Worm (Caenorhabditis elegans) whole organism, late embryonic: ENCODE data around the gene nxf-2.

ENCODE experiments used
- C38D4.7 ChIP-seq: fragments of 200-800 bp; sonication (Bioruptor generic); optimal IDR thresholded peaks from 2 replicates; lab custom pipeline; 2018; ENCODE audit warnings: mild to moderate bottlenecking, missing genetic modification characterization, moderate library complexity, missing compliant biosample characterization
- F13H6.1 ChIP-seq: sonication (generic microtip); optimal IDR thresholded peaks from 2 replicates; lab custom pipeline; 2016; ENCODE audit warnings: missing genetic modification characterization, missing compliant biosample characterization
- K09A11.1 ChIP-seq: sonication (generic microtip); optimal IDR thresholded peaks from 2 replicates; lab custom pipeline; 2017; ENCODE audit warnings: antibody characterized with exemption, mild to moderate bottlenecking, missing genetic modification characterization, missing compliant biosample characterization; ENCODE audit not compliant: insufficient read depth
- Y22D7AL.16 ChIP-seq: sonication (generic microtip); optimal IDR thresholded peaks from 2 replicates; lab custom pipeline; 2016; ENCODE audit warnings: missing genetic modification characterization, missing compliant biosample characterization
- ahr-1 ChIP-seq: sonication (generic microtip); optimal IDR thresholded peaks from 2 replicates; lab custom pipeline; 2016; ENCODE audit warnings: missing genetic modification characterization, missing compliant biosample characterization
- ceh-2 ChIP-seq: sonication (generic microtip); optimal IDR thresholded peaks from 2 replicates; lab custom pipeline; 2016; ENCODE audit warnings: missing genotype, missing genetic modification characterization, missing compliant biosample characterization
- ceh-24 ChIP-seq: sonication (generic microtip); optimal IDR thresholded peaks from 2 replicates; lab custom pipeline; 2016; ENCODE audit warnings: mild to moderate bottlenecking, missing genetic modification characterization, missing compliant biosample characterization
- ceh-45 ChIP-seq: fragments of 200-800 bp; sonication (Bioruptor generic); IDR thresholded peaks from 2 replicates; pipeline ENCODE4 v1.3.6; 2022; ENCODE audit warnings: missing genetic modification reagents, missing genetic modification characterization, missing compliant biosample characterization
- ceh-6 ChIP-seq: fragments of 200-800 bp; sonication (Bioruptor generic); optimal IDR thresholded peaks from 2 replicates; lab custom pipeline; 2018; ENCODE audit warnings: mild to moderate bottlenecking, missing genetic modification characterization, missing compliant biosample characterization
- ceh-9 ChIP-seq: sonication (generic microtip); optimal IDR thresholded peaks from 2 replicates; lab custom pipeline; 2016; ENCODE audit warnings: mild to moderate bottlenecking, missing genetic modification characterization, inconsistent platforms, missing compliant biosample characterization
- dmd-4 ChIP-seq: sonication (generic microtip); optimal IDR thresholded peaks from 2 replicates; lab custom pipeline; 2016; ENCODE audit warnings: borderline replicate concordance, missing genetic modification characterization, missing compliant biosample characterization
- dve-1 ChIP-seq: sonication (generic microtip); optimal IDR thresholded peaks from 2 replicates; lab custom pipeline; 2017; ENCODE audit warnings: antibody characterized with exemption, mild to moderate bottlenecking, missing genetic modification characterization, missing compliant biosample characterization
- elt-4 ChIP-seq: sonication (generic microtip); optimal IDR thresholded peaks from 2 replicates; lab custom pipeline; 2016; ENCODE audit warnings: missing genetic modification characterization, missing compliant biosample characterization
- ets-4 ChIP-seq: sonication (generic microtip); optimal IDR thresholded peaks from 2 replicates; lab custom pipeline; 2016; ENCODE audit warnings: missing genetic modification characterization, missing compliant biosample characterization
- fax-1 ChIP-seq: sonication (generic microtip); optimal IDR thresholded peaks from 2 replicates; lab custom pipeline; 2016; ENCODE audit warnings: missing genotype, missing genetic modification characterization, missing compliant biosample characterization
- fkh-6 ChIP-seq: sonication (generic microtip); optimal IDR thresholded peaks from 2 replicates; lab custom pipeline; 2016; ENCODE audit warnings: missing genetic modification characterization, missing compliant biosample characterization
- hlh-30 ChIP-seq: sonication (generic microtip); optimal IDR thresholded peaks from 2 replicates; lab custom pipeline; 2017; ENCODE audit warnings: antibody characterized with exemption, missing genetic modification characterization, missing compliant biosample characterization; ENCODE audit not compliant: insufficient read depth
- hlh-6 ChIP-seq: sonication (generic microtip); optimal IDR thresholded peaks from 2 replicates; lab custom pipeline; 2016; ENCODE audit warnings: missing genotype, missing genetic modification characterization, missing compliant biosample characterization
- hlh-8 ChIP-seq: sonication (generic microtip); optimal IDR thresholded peaks from 2 replicates; lab custom pipeline; 2016; ENCODE audit warnings: missing genotype, missing genetic modification characterization, missing compliant biosample characterization
- lim-6 ChIP-seq: sonication (generic microtip); optimal IDR thresholded peaks from 2 replicates; lab custom pipeline; 2016; ENCODE audit warnings: missing genetic modification characterization, missing compliant biosample characterization
- madf-2 ChIP-seq: sonication (generic microtip); optimal IDR thresholded peaks from 2 replicates; lab custom pipeline; 2017; ENCODE audit warnings: missing genetic modification characterization, missing compliant biosample characterization
- mec-3 ChIP-seq: sonication (generic microtip); optimal IDR thresholded peaks from 2 replicates; lab custom pipeline; 2016; ENCODE audit warnings: borderline replicate concordance, missing genetic modification characterization, missing compliant biosample characterization
- nfya-1 ChIP-seq: sonication (generic microtip); optimal IDR thresholded peaks from 2 replicates; lab custom pipeline; 2017; ENCODE audit warnings: missing genetic modification characterization, mild to moderate bottlenecking, missing compliant biosample characterization, antibody characterized with exemption, moderate library complexity
- nhr-232 ChIP-seq: sonication (generic microtip); optimal IDR thresholded peaks from 2 replicates; lab custom pipeline; 2016; ENCODE audit warnings: missing genetic modification characterization, missing compliant biosample characterization
- npax-4 ChIP-seq: sonication (generic microtip); optimal IDR thresholded peaks from 2 replicates; lab custom pipeline; 2016; ENCODE audit warnings: missing genetic modification characterization, missing compliant biosample characterization
- odd-2 ChIP-seq: sonication (generic microtip); optimal IDR thresholded peaks from 2 replicates; lab custom pipeline; 2017; ENCODE audit warnings: antibody characterized with exemption, mild to moderate bottlenecking, missing genetic modification characterization, missing compliant biosample characterization
- pax-1 ChIP-seq: fragments of 150-350 bp; optimal IDR thresholded peaks from 2 replicates; lab custom pipeline; 2014; ENCODE audit warnings: missing biosample characterization, missing genetic modification characterization
- pha-4 ChIP-seq: fragments of 150-350 bp; optimal IDR thresholded peaks from 2 replicates; lab custom pipeline; 2018; ENCODE audit warnings: missing biosample characterization, missing genetic modification reagents, missing genetic modification characterization
- pqm-1 ChIP-seq: sonication (generic microtip); optimal IDR thresholded peaks from 2 replicates; lab custom pipeline; 2016; ENCODE audit warnings: missing genetic modification characterization, missing compliant biosample characterization
- ref-2 ChIP-seq: sonication (generic microtip); optimal IDR thresholded peaks from 2 replicates; lab custom pipeline; 2016; ENCODE audit warnings: missing genetic modification characterization, missing compliant biosample characterization
- rnt-1 ChIP-seq: sonication (generic microtip); optimal IDR thresholded peaks from 2 replicates; lab custom pipeline; 2016; ENCODE audit warnings: missing genetic modification characterization, missing compliant biosample characterization
- sdc-2 ChIP-seq: sonication (generic microtip); optimal IDR thresholded peaks from 2 replicates; lab custom pipeline; 2016; ENCODE audit warnings: missing genotype, missing genetic modification characterization, missing compliant biosample characterization
- sox-2 ChIP-seq: fragments of 200-800 bp; sonication (Bioruptor generic); IDR thresholded peaks from 2 replicates; pipeline ENCODE4 v1.3.6; 2022; ENCODE audit warnings: missing genetic modification reagents, missing genetic modification characterization, missing compliant biosample characterization
- sox-4 ChIP-seq: sonication (generic microtip); optimal IDR thresholded peaks from 2 replicates; lab custom pipeline; 2017; ENCODE audit warnings: mild to moderate bottlenecking, missing genetic modification characterization, inconsistent platforms, missing compliant biosample characterization
- unc-3 ChIP-seq, 2 experiments: fragments of 200-800 bp in 1 of 2; sonication (Bioruptor generic) in 1 of 2; sonication (generic microtip) in 1 of 2; conservative IDR thresholded peaks in 1 of 2; optimal IDR thresholded peaks in 1 of 2; 2 replicates each; pipeline versions ENCODE4 v1.3.6 to Lab custom; 2016 to 2022; ENCODE audit warnings: missing compliant biosample characterization in 2 of 2, missing genetic modification characterization in 2 of 2, missing genetic modification reagents in 1 of 2
- unc-42 ChIP-seq: sonication (generic microtip); optimal IDR thresholded peaks from 2 replicates; lab custom pipeline; 2016; ENCODE audit warnings: missing genotype, missing genetic modification characterization, missing compliant biosample characterization
- unc-55 ChIP-seq: sonication (generic microtip); optimal IDR thresholded peaks from 2 replicates; lab custom pipeline; 2017; ENCODE audit warnings: missing biosample characterization, missing genetic modification reagents, missing genetic modification characterization
- unc-86 ChIP-seq: sonication (generic microtip); optimal IDR thresholded peaks from 2 replicates; lab custom pipeline; 2016; ENCODE audit warnings: missing genetic modification characterization, missing compliant biosample characterization
- ztf-16 ChIP-seq: sonication (generic microtip); optimal IDR thresholded peaks from 2 replicates; lab custom pipeline; 2017; ENCODE audit warnings: missing genetic modification characterization, missing compliant biosample characterization

nxf-2 gene

ce11 chrV:14423268-14423667 lies 5.6 kb upstream of the nxf-2 start, which contains the start of gene rpoa-12 (continued):
- TF ChIP-seq ets-4: peak; percentile 24
- no peak for TF ChIP-seq elt-4 (tag; lab: Kevin White, UChicago)
- TF ChIP-seq hlh-30 (tag; lab: Kevin White, UChicago): no peak
- no peak for TF ChIP-seq mec-3 (tag; lab: Kevin White, UChicago)
- no peak for TF ChIP-seq Y22D7AL.16 (tag; lab: Kevin White, UChicago)
- TF ChIP-seq pha-4 (tag; lab: Kevin White, UChicago): no peak
- TF ChIP-seq ceh-6 (GFP tag; lab: Kevin White, UChicago): no peak
- no peak for TF ChIP-seq ceh-9 (tag; lab: Kevin White, UChicago)
- TF ChIP-seq ceh-45 (GFP tag; lab: Robert Waterston, UW): no peak
- TF ChIP-seq odd-2: no peak
- TF ChIP-seq unc-42 (tag; lab: Kevin White, UChicago): peak; percentile 49
- no peak for TF ChIP-seq ahr-1
- no peak for TF ChIP-seq fkh-6
- TF ChIP-seq nfya-1: no peak
- TF ChIP-seq sox-2 (GFP tag; lab: Robert Waterston, UW): no peak

- TF ChIP-seq nfya-1 (no peak), ceh-24 (tag; lab: Kevin White, UChicago) (no peak)
Measured at ce11 chrV:14422317-14422716, 4.7 kb upstream of the nxf-2 start, which contains the start of gene pas-1. pas-1 (minus strand) TSS chrV:14422618.

ce11 chrV:14421325-14421724 lies 3.7 kb upstream of the nxf-2 start, which contains the start of gene dhs-22:
dhs-22 (minus strand) TSS chrV:14421440.
- TF ChIP-seq npax-4 (tag; lab: Kevin White, UChicago) (no peak), nhr-232 (tag; lab: Kevin White, UChicago) (no peak), F13H6.1 (no peak), pax-1 (tag; lab: Kevin White, UChicago) (no peak), ztf-16 (tag; lab: Kevin White, UChicago) (no peak), madf-2 (tag; lab: Kevin White, UChicago) (no peak), C38D4.7 (no peak), pqm-1 (tag; lab: Kevin White, UChicago) (no peak), lim-6 (tag; lab: Kevin White, UChicago) (no peak), dmd-4 (no peak), ceh-2 (tag; lab: Kevin White, UChicago) (no peak), hlh-8 (no peak), ceh-9 (tag; lab: Kevin White, UChicago) (no peak), unc-86 (no peak), dve-1 (no peak), unc-3 (GFP tag; conservative IDR thresholded peaks at IDR 0.05; lab: Robert Waterston, UW) (no peak), unc-3 (tag; optimal IDR thresholded peaks at IDR 0.05; lab: Kevin White, UChicago) (no peak), sox-2 (GFP tag; lab: Robert Waterston, UW) (no peak)

- no peak for TF ChIP-seq sdc-2 (tag; lab: Kevin White, UChicago)
- no peak for TF ChIP-seq nfya-1
- no peak for TF ChIP-seq sox-4
- no peak for TF ChIP-seq unc-3 (GFP tag; conservative IDR thresholded peaks at IDR 0.05; lab: Robert Waterston, UW)
- TF ChIP-seq unc-3 (tag; optimal IDR thresholded peaks at IDR 0.05; lab: Kevin White, UChicago): no peak
- TF ChIP-seq ceh-9 (tag; lab: Kevin White, UChicago): no peak
- no peak for TF ChIP-seq rnt-1 (tag; lab: Kevin White, UChicago)
- no peak for TF ChIP-seq unc-55
- no peak for TF ChIP-seq mec-3 (tag; lab: Kevin White, UChicago)
- TF ChIP-seq npax-4 (tag; lab: Kevin White, UChicago): no peak
- TF ChIP-seq nhr-232 (tag; lab: Kevin White, UChicago): no peak
- TF ChIP-seq ceh-24 (tag; lab: Kevin White, UChicago): no peak
- no peak for TF ChIP-seq elt-4 (tag; lab: Kevin White, UChicago)
- TF ChIP-seq pqm-1 (tag; lab: Kevin White, UChicago): no peak
- TF ChIP-seq hlh-6 (tag; lab: Kevin White, UChicago): no peak
- TF ChIP-seq ref-2 (tag; lab: Kevin White, UChicago): no peak
- no peak for TF ChIP-seq K09A11.1 (tag; lab: Kevin White, UChicago)
- TF ChIP-seq F13H6.1: no peak
- no peak for TF ChIP-seq unc-42 (tag; lab: Kevin White, UChicago)
- TF ChIP-seq hlh-30 (tag; lab: Kevin White, UChicago): no peak
- no peak for TF ChIP-seq fax-1 (tag; lab: Kevin White, UChicago)
Measured at ce11 chrV:14419855-14420254, 2.2 kb upstream of the nxf-2 start.
